Worm (Caenorhabditis elegans) whole organism, midembryonic: Measurements from ENCODE around the gene talp-3.

Source experiments
- T22C8.4 ChIP-seq: fragments of 200-800 bp; sonication (Bioruptor generic); IDR thresholded peaks from 2 replicates; pipeline ENCODE4 v1.3.6; 2022; ENCODE audit warnings: missing genetic modification characterization, missing compliant biosample characterization
- cog-1 ChIP-seq: sonication (generic microtip); optimal IDR thresholded peaks from 2 replicates; lab custom pipeline; 2016; ENCODE audit warnings: missing genetic modification characterization, missing compliant biosample characterization
- med-1 ChIP-seq: sonication (generic microtip); optimal IDR thresholded peaks from 2 replicates; lab custom pipeline; 2017; ENCODE audit warnings: missing genetic modification characterization, mild to moderate bottlenecking, missing compliant biosample characterization, antibody characterized with exemption, missing genetic modification reagents; ENCODE audit not compliant: insufficient read depth
- ref-1 ChIP-seq: fragments of 200-800 bp; sonication (Bioruptor generic); conservative IDR thresholded peaks from 2 replicates; pipeline ENCODE4 v1.3.6; 2022; ENCODE audit warnings: missing genetic modification reagents, missing genetic modification characterization, missing compliant biosample characterization

ce11 chrIV:14617498-14617897 is 35.7 kb downstream of the talp-3 start:
- no peak for TF ChIP-seq T22C8.4
- no peak for TF ChIP-seq ref-1
- no peak for TF ChIP-seq med-1 (GFP tag; lab: Kevin White, UChicago)
- no peak for TF ChIP-seq cog-1 (tag; lab: Kevin White, UChicago)
